Fruit fly (Drosophila melanogaster) whole organism, embryonic: ENCODE data around the gene Sur-8.

Source experiments
- Aef1 ChIP-seq: fragments of 200-800 bp; sonication (Bioruptor generic); IDR thresholded peaks from 3 replicates; pipeline ENCODE4 v1.3.6; 2022; ENCODE audit warnings: missing biosample characterization, missing genetic modification characterization
- CG10267 ChIP-seq: fragments of 200-800 bp; sonication (Bioruptor generic); optimal IDR thresholded peaks from 2 replicates; lab custom pipeline; 2018; ENCODE audit warnings: missing biosample characterization, mild to moderate bottlenecking, missing genetic modification characterization, moderate library complexity
- CG11504 ChIP-seq: fragments of 200-800 bp; sonication (Bioruptor generic); optimal IDR thresholded peaks from 3 replicates; lab custom pipeline; 2019; ENCODE audit warnings: missing biosample characterization, mild to moderate bottlenecking, missing genetic modification characterization, moderate library complexity
- CG13424 ChIP-seq: fragments of 200-800 bp; sonication (Bioruptor generic); optimal IDR thresholded peaks from 2 replicates; lab custom pipeline; 2019; ENCODE audit warnings: missing biosample characterization, mild to moderate bottlenecking, missing genetic modification characterization, moderate library complexity
- CG14441 ChIP-seq: fragments of 200-800 bp; sonication (Bioruptor generic); IDR thresholded peaks from 2 replicates; pipeline ENCODE4 v1.3.6; 2022; ENCODE audit warnings: missing biosample characterization, missing genetic modification characterization
- CG15269 ChIP-seq: fragments of 200-800 bp; sonication (Bioruptor generic); optimal IDR thresholded peaks from 2 replicates; lab custom pipeline; 2018; ENCODE audit warnings: missing biosample characterization, mild to moderate bottlenecking, missing genetic modification characterization, moderate library complexity
- CG15514 ChIP-seq: fragments of 200-800 bp; sonication (Bioruptor generic); optimal IDR thresholded peaks from 3 replicates; lab custom pipeline; 2017; ENCODE audit warnings: missing biosample characterization, missing genetic modification characterization, mild to moderate bottlenecking, moderate library complexity, missing genetic modification reagents
- CG16863 ChIP-seq: fragments of 200-800 bp; sonication (Bioruptor generic); optimal IDR thresholded peaks from 3 replicates; lab custom pipeline; 2016; ENCODE audit warnings: missing biosample characterization, missing genetic modification characterization
- CG2120 ChIP-seq: fragments of 200-800 bp; sonication (Bioruptor generic); optimal IDR thresholded peaks from 3 replicates; lab custom pipeline; 2016; ENCODE audit warnings: missing biosample characterization, missing genetic modification characterization
- CG2678 ChIP-seq: fragments of 200-800 bp; sonication (Bioruptor generic); optimal IDR thresholded peaks from 3 replicates; lab custom pipeline; 2019; ENCODE audit warnings: missing biosample characterization, mild to moderate bottlenecking, missing genetic modification characterization, moderate library complexity
- CG2712 ChIP-seq: fragments of 200-800 bp; optimal IDR thresholded peaks from 3 replicates; lab custom pipeline; 2019; ENCODE audit warnings: missing biosample characterization, mild to moderate bottlenecking, missing genetic modification characterization, moderate library complexity
- CG32772 ChIP-seq: fragments of 200-800 bp; sonication (Bioruptor generic); IDR thresholded peaks from 2 replicates; pipeline ENCODE4 v1.3.6; 2022; ENCODE audit warnings: missing biosample characterization, missing genetic modification characterization
- CG3281 ChIP-seq: fragments of 200-800 bp; sonication (Bioruptor generic); optimal IDR thresholded peaks from 3 replicates; lab custom pipeline; 2017; ENCODE audit warnings: missing biosample characterization, mild to moderate bottlenecking, missing genetic modification characterization
- CG6654 ChIP-seq: fragments of 200-800 bp; sonication (Bioruptor generic); optimal IDR thresholded peaks from 2 replicates; lab custom pipeline; 2017; ENCODE audit warnings: missing biosample characterization, mild to moderate bottlenecking, missing genetic modification characterization
- CG6813 ChIP-seq: fragments of 200-800 bp; sonication (Bioruptor generic); optimal IDR thresholded peaks from 2 replicates; lab custom pipeline; 2017; ENCODE audit warnings: missing biosample characterization, missing genetic modification characterization, mild to moderate bottlenecking, moderate library complexity, missing genetic modification reagents
- CG8290 ChIP-seq, 3 experiments: fragments of 200-800 bp; sonication (Bioruptor generic); optimal IDR thresholded peaks; 2 replicates each; lab custom pipeline; 2016 to 2019; ENCODE audit warnings: missing biosample characterization in 3 of 3, missing genetic modification characterization in 3 of 3, mild to moderate bottlenecking in 2 of 3, moderate library complexity in 1 of 3
- Dbx ChIP-seq: fragments of 200-800 bp; sonication (Bioruptor generic); IDR thresholded peaks from 3 replicates; pipeline ENCODE4 v1.3.6; 2022; ENCODE audit warnings: missing biosample characterization, missing genetic modification characterization
- Dll ChIP-seq: fragments of 200-800 bp; sonication (Bioruptor generic); IDR thresholded peaks from 4 replicates; pipeline ENCODE4 v1.3.6; 2022; ENCODE audit warnings: missing biosample characterization, missing genetic modification characterization; ENCODE audit not compliant: partially characterized antibody
- Dp ChIP-seq: fragments of 200-800 bp; sonication (Bioruptor generic); optimal IDR thresholded peaks from 2 replicates; lab custom pipeline; 2018; ENCODE audit warnings: missing biosample characterization, mild to moderate bottlenecking, missing genetic modification characterization, moderate library complexity
- Fer3 ChIP-seq: fragments of 200-800 bp; sonication (Bioruptor generic); optimal IDR thresholded peaks from 2 replicates; lab custom pipeline; 2018; ENCODE audit warnings: missing biosample characterization, mild to moderate bottlenecking, missing genetic modification characterization, moderate library complexity
- HLH3B ChIP-seq: fragments of 200-800 bp; sonication (Bioruptor generic); IDR thresholded peaks from 2 replicates; pipeline ENCODE4 v1.3.6; 2022; ENCODE audit warnings: missing biosample characterization, missing genetic modification characterization
- MESR4 ChIP-seq: fragments of 200-800 bp; sonication (Bioruptor generic); optimal IDR thresholded peaks from 2 replicates; lab custom pipeline; 2018; ENCODE audit warnings: missing biosample characterization, mild to moderate bottlenecking, missing genetic modification characterization, moderate library complexity
- Med ChIP-seq: fragments of 200-800 bp; sonication (Bioruptor generic); peaks from one replicate; lab custom pipeline; 2016; ENCODE audit warnings: missing biosample characterization, missing genetic modification characterization, mild to moderate bottlenecking, inconsistent platforms, moderate library complexity
- Meics ChIP-seq: fragments of 200-800 bp; sonication (Bioruptor generic); optimal IDR thresholded peaks from 2 replicates; lab custom pipeline; 2017; ENCODE audit warnings: missing biosample characterization, mild to moderate bottlenecking, missing genetic modification characterization
- Mrtf ChIP-seq: fragments of 200-800 bp; sonication (Bioruptor generic); IDR thresholded peaks from 3 replicates; pipeline ENCODE4 v1.3.6; 2022; ENCODE audit warnings: missing biosample characterization, missing genetic modification characterization
- Oli ChIP-seq: fragments of 200-800 bp; sonication (Bioruptor generic); optimal IDR thresholded peaks from 2 replicates; lab custom pipeline; 2018; ENCODE audit warnings: missing biosample characterization, mild to moderate bottlenecking, missing genetic modification characterization, moderate library complexity
- Rfx ChIP-seq: fragments of 200-800 bp; sonication (Bioruptor generic); IDR thresholded peaks from 2 replicates; pipeline ENCODE4 v1.3.6; 2022; ENCODE audit warnings: missing biosample characterization, missing genetic modification characterization
- Rx ChIP-seq: fragments of 200-800 bp; sonication (Bioruptor generic); IDR thresholded peaks from 2 replicates; pipeline ENCODE4 v1.3.6; 2022; ENCODE audit warnings: missing biosample characterization, missing genetic modification characterization
- Sox102F ChIP-seq: fragments of 200-800 bp; sonication (Bioruptor generic); optimal IDR thresholded peaks from 2 replicates; lab custom pipeline; 2018; ENCODE audit warnings: missing biosample characterization, mild to moderate bottlenecking, missing genetic modification characterization, moderate library complexity
- abd-A ChIP-seq: fragments of 200-800 bp; sonication (Bioruptor generic); optimal IDR thresholded peaks from 3 replicates; lab custom pipeline; 2019; ENCODE audit warnings: missing biosample characterization, mild to moderate bottlenecking, missing genetic modification characterization, moderate library complexity
- al ChIP-seq: fragments of 200-800 bp; sonication (Bioruptor generic); IDR thresholded peaks from 2 replicates; pipeline ENCODE4 v1.3.6; 2022; ENCODE audit warnings: missing biosample characterization, missing genetic modification characterization
- ap ChIP-seq: fragments of 200-800 bp; sonication (Bioruptor generic); IDR thresholded peaks from 2 replicates; pipeline ENCODE4 v1.3.6; 2022; ENCODE audit warnings: missing biosample characterization, missing genetic modification characterization
- bcd ChIP-seq: fragments of 200-800 bp; sonication (Bioruptor generic); optimal IDR thresholded peaks from 2 replicates; lab custom pipeline; 2017; ENCODE audit warnings: missing biosample characterization, mild to moderate bottlenecking, missing genetic modification characterization
- caup ChIP-seq: fragments of 200-800 bp; sonication (Bioruptor generic); optimal IDR thresholded peaks from 3 replicates; lab custom pipeline; 2017; ENCODE audit warnings: missing biosample characterization, mild to moderate bottlenecking, missing genetic modification characterization, moderate library complexity; ENCODE audit not compliant: severe bottlenecking
- dmrt99B ChIP-seq: fragments of 200-800 bp; sonication (Bioruptor generic); optimal IDR thresholded peaks from 2 replicates; lab custom pipeline; 2018; ENCODE audit warnings: missing biosample characterization, mild to moderate bottlenecking, missing genetic modification characterization, moderate library complexity
- fd96Cb ChIP-seq: fragments of 200-800 bp; sonication (Bioruptor generic); optimal IDR thresholded peaks from 2 replicates; lab custom pipeline; 2018; ENCODE audit warnings: missing biosample characterization, mild to moderate bottlenecking, missing genetic modification characterization, moderate library complexity
- grau ChIP-seq: fragments of 200-800 bp; optimal IDR thresholded peaks from 3 replicates; lab custom pipeline; 2019; ENCODE audit warnings: missing biosample characterization, mild to moderate bottlenecking, missing genetic modification characterization, moderate library complexity
- kni ChIP-seq: fragments of 200-800 bp; sonication (Bioruptor generic); optimal IDR thresholded peaks from 3 replicates; lab custom pipeline; 2017; ENCODE audit warnings: mild to moderate bottlenecking, missing biosample characterization, missing genetic modification reagents, missing genetic modification characterization
- lilli ChIP-seq: fragments of 200-800 bp; sonication (Bioruptor generic); optimal IDR thresholded peaks from 3 replicates; lab custom pipeline; 2016; ENCODE audit warnings: missing biosample characterization, missing genetic modification characterization
- nerfin-2 ChIP-seq: fragments of 200-800 bp; sonication (Bioruptor generic); IDR thresholded peaks from 2 replicates; pipeline ENCODE4 v1.3.6; 2022; ENCODE audit warnings: missing biosample characterization, missing genetic modification characterization; ENCODE audit not compliant: partially characterized antibody
- nmo ChIP-seq: fragments of 200-800 bp; sonication (Bioruptor generic); optimal IDR thresholded peaks from 2 replicates; lab custom pipeline; 2018; ENCODE audit warnings: missing biosample characterization, mild to moderate bottlenecking, missing genetic modification characterization, moderate library complexity
- rib ChIP-seq: fragments of 200-800 bp; sonication (Bioruptor generic); IDR thresholded peaks from 2 replicates; pipeline ENCODE4 v1.3.6; 2022; ENCODE audit warnings: missing biosample characterization, missing genetic modification characterization
- row ChIP-seq: fragments of 200-800 bp; sonication (Bioruptor generic); IDR thresholded peaks from 3 replicates; pipeline ENCODE4 v1.3.6; 2022; ENCODE audit warnings: missing biosample characterization, missing genetic modification characterization
- scrt ChIP-seq: fragments of 200-800 bp; sonication (Bioruptor generic); optimal IDR thresholded peaks from 2 replicates; lab custom pipeline; 2018; ENCODE audit warnings: missing biosample characterization, mild to moderate bottlenecking, missing genetic modification characterization, moderate library complexity
- sens ChIP-seq: fragments of 200-800 bp; sonication (Bioruptor generic); peaks from one replicate; lab custom pipeline; 2016; ENCODE audit warnings: missing biosample characterization, missing genetic modification characterization
- sisA ChIP-seq: fragments of 200-800 bp; sonication (Bioruptor generic); IDR thresholded peaks from 2 replicates; pipeline ENCODE4 v1.3.6; 2022; ENCODE audit warnings: missing biosample characterization, missing genetic modification characterization
- slbo ChIP-seq: fragments of 200-800 bp; sonication (Bioruptor generic); IDR thresholded peaks from 2 replicates; pipeline ENCODE4 v1.3.6; 2022; ENCODE audit warnings: missing biosample characterization, missing genetic modification characterization
- ssp ChIP-seq: fragments of 200-800 bp; sonication (Bioruptor generic); IDR thresholded peaks from 2 replicates; pipeline ENCODE4 v1.3.6; 2022; ENCODE audit warnings: missing biosample characterization, missing genetic modification characterization
- vvl ChIP-seq: fragments of 200-800 bp; sonication (Bioruptor generic); IDR thresholded peaks from 2 replicates; pipeline ENCODE4 v1.3.6; 2022; ENCODE audit warnings: missing biosample characterization, missing genetic modification characterization

The Sur-8 gene

dm6 chr3R:17371094-17371493 lies 31.2 kb downstream of the Sur-8 start (continued):
- TF ChIP-seq CG10267 = no peak
- TF ChIP-seq ssp (GFP tag; lab: Robert Waterston, UW) = 0 out of 2 replicates have a peak, but pooled peaks have one; percentile 33
- TF ChIP-seq lilli = peak; percentile 2
- TF ChIP-seq Mrtf (GFP tag; lab: Robert Waterston, UW) = no peak; the same call in 2 of the 3 replicates
- TF ChIP-seq MESR4 = no peak
- TF ChIP-seq Rfx (GFP tag; lab: Robert Waterston, UW) = peak; percentile 62
- peak; percentile 49; the same call in 1 of the 3 replicates for TF ChIP-seq Dbx
- TF ChIP-seq CG16863 (GFP tag; lab: Kevin White, UChicago) = no peak
- TF ChIP-seq CG15514 (GFP tag; lab: Kevin White, UChicago) = peak; percentile 14
- peak; percentile 64; the same call in 2 of the 3 replicates for TF ChIP-seq row (GFP tag; lab: Robert Waterston, UW)
- TF ChIP-seq CG15269 (tag; lab: Kevin White, UChicago) = peak; percentile 14
- peak; percentile 16 for TF ChIP-seq bcd (GFP tag; lab: Kevin White, UChicago)
- peak; percentile 49 for TF ChIP-seq CG11504 (tag; lab: Kevin White, UChicago)
- TF ChIP-seq CG14441 (GFP tag; lab: Robert Waterston, UW) = 0 out of 2 replicates have a peak, but pooled peaks have one; percentile 13
- TF ChIP-seq Fer3 = peak; percentile 45
- TF ChIP-seq slbo = peak; percentile 45; the same call in 1 of the 2 replicates
- TF ChIP-seq Aef1 (GFP tag; lab: Robert Waterston, UW) = 0 out of 3 replicates have a peak, but pooled peaks have one; percentile 34
- peak; percentile 10 for TF ChIP-seq scrt (GFP tag; lab: Kevin White, UChicago)
- TF ChIP-seq CG6813 (GFP tag; lab: Kevin White, UChicago) = peak; percentile 1
- peak; percentile 58; the same call in 1 of the 2 replicates for TF ChIP-seq vvl (GFP tag; lab: Robert Waterston, UW)
- peak; percentile 82 for TF ChIP-seq Med (GFP tag; lab: Kevin White, UChicago)
- no peak for TF ChIP-seq al (GFP tag; lab: Robert Waterston, UW)
- TF ChIP-seq CG6654 (GFP tag; lab: Kevin White, UChicago) = no peak
- TF ChIP-seq CG2678 (tag; lab: Kevin White, UChicago) = peak; percentile 57
- peak; percentile 8 for TF ChIP-seq fd96Cb (tag; lab: Kevin White, UChicago)
- TF ChIP-seq CG8290 (GFP tag; optimal IDR thresholded peaks at IDR 0.05; lab: Kevin White, UChicago) = no peak
- peak in 1 of 2 experiments; percentile 64 for TF ChIP-seq CG8290 (tag; optimal IDR thresholded peaks at IDR 0.05; lab: Kevin White, UChicago)
- TF ChIP-seq abd-A (tag; lab: Kevin White, UChicago) = peak; percentile 25
- peak; percentile 49 for TF ChIP-seq dmrt99B
- TF ChIP-seq nmo (GFP tag; lab: Kevin White, UChicago) = peak; percentile 2
- TF ChIP-seq sisA (GFP tag; lab: Robert Waterston, UW) = 0 out of 2 replicates have a peak, but pooled peaks have one; percentile 6
- TF ChIP-seq Sox102F = peak; percentile 19
- TF ChIP-seq Dll (GFP tag; lab: Robert Waterston, UW) = no peak
- TF ChIP-seq CG2120 (GFP tag; lab: Kevin White, UChicago) = peak; percentile 41
- peak; percentile 36 for TF ChIP-seq Meics (GFP tag; lab: Kevin White, UChicago)
- TF ChIP-seq CG13424 (tag; lab: Kevin White, UChicago) = peak; percentile 2
- 0 out of 2 replicates have a peak, but pooled peaks have one; percentile 14 for TF ChIP-seq Rx (GFP tag; lab: Robert Waterston, UW)
- peak; percentile 26 for TF ChIP-seq caup (GFP tag; lab: Kevin White, UChicago)
- no peak for TF ChIP-seq rib
- peak; percentile 29 for TF ChIP-seq CG3281 (GFP tag; lab: Kevin White, UChicago)
- TF ChIP-seq grau (tag; lab: Kevin White, UChicago) = peak; percentile 33
- no peak for TF ChIP-seq nerfin-2 (GFP tag; lab: Robert Waterston, UW)
- peak; percentile 38 for TF ChIP-seq sens (GFP tag; lab: Kevin White, UChicago)
- TF ChIP-seq Dp (GFP tag; lab: Kevin White, UChicago) = no peak
- TF ChIP-seq kni (GFP tag; lab: Kevin White, UChicago) = no peak
- peak; percentile 0 for TF ChIP-seq Oli
- no peak for TF ChIP-seq CG2712 (tag; lab: Kevin White, UChicago)
- peak; percentile 17; the same call in 1 of the 2 replicates for TF ChIP-seq CG32772 (GFP tag; lab: Robert Waterston, UW)
- TF ChIP-seq HLH3B = peak; percentile 54; the same call in 1 of the 2 replicates
- TF ChIP-seq ap (GFP tag; lab: Robert Waterston, UW) = no peak
